Worm (Caenorhabditis elegans) whole organism, L4 larva: ENCODE measurements around the gene C27F2.4.

Experiments used
- R02D3.7 ChIP-seq: fragments of 150-350 bp; sonication (generic microtip); optimal IDR thresholded peaks from 3 replicates; lab custom pipeline; 2014; ENCODE audit warnings: missing biosample characterization, missing genetic modification characterization
- Y105C5A.15 ChIP-seq: fragments of 200-800 bp; sonication (Bioruptor generic); IDR thresholded peaks from 2 replicates; pipeline ENCODE4 v1.3.6; 2022; ENCODE audit warnings: missing genetic modification characterization, missing compliant biosample characterization
- ZK337.2 ChIP-seq: fragments of 200-800 bp; sonication (Bioruptor generic); IDR thresholded peaks from 2 replicates; pipeline ENCODE4 v1.3.6; 2022; ENCODE audit warnings: missing genetic modification reagents, missing genetic modification characterization, missing compliant biosample characterization
- ZK546.5 ChIP-seq, 2 experiments: sonication (generic microtip); optimal IDR thresholded peaks; 2 replicates each; lab custom pipeline; 2017; ENCODE audit warnings: missing biosample characterization in 2 of 2, missing genetic modification characterization in 2 of 2
- ama-1 ChIP-seq: fragments of 150-350 bp; optimal IDR thresholded peaks from 2 replicates; lab custom pipeline; 2014; ENCODE audit warnings: inconsistent platforms, mixed read lengths
- ceh-82 ChIP-seq: sonication (generic microtip); optimal IDR thresholded peaks from 2 replicates; lab custom pipeline; 2017; ENCODE audit warnings: missing biosample characterization, missing genetic modification characterization
- mdt-29 ChIP-seq: fragments of 200-800 bp; sonication (Bioruptor generic); IDR thresholded peaks from 2 replicates; pipeline ENCODE4 v1.3.6; 2022; ENCODE audit warnings: missing genetic modification reagents, missing genetic modification characterization, missing compliant biosample characterization
- mep-1 ChIP-seq: fragments of 150-350 bp; sonication (generic microtip); optimal IDR thresholded peaks from 3 replicates; lab custom pipeline; 2014; ENCODE audit warnings: missing biosample characterization, missing genetic modification characterization
- mxl-2 ChIP-seq: fragments of 200-800 bp; sonication (Bioruptor generic); conservative IDR thresholded peaks from 2 replicates; pipeline ENCODE4 v1.3.6; 2022; ENCODE audit warnings: missing genetic modification reagents, missing genetic modification characterization, missing compliant biosample characterization
- nhr-237 ChIP-seq: sonication (generic microtip); optimal IDR thresholded peaks from 2 replicates; lab custom pipeline; 2017; ENCODE audit warnings: missing biosample characterization, missing genetic modification characterization
- nhr-25 ChIP-seq: sonication (generic microtip); optimal IDR thresholded peaks from 2 replicates; lab custom pipeline; 2017; ENCODE audit warnings: missing genetic modification characterization, mild to moderate bottlenecking, missing compliant biosample characterization, antibody characterized with exemption, moderate library complexity, borderline replicate concordance; ENCODE audit not compliant: insufficient read depth
- nhr-28 ChIP-seq: fragments of 150-350 bp; optimal IDR thresholded peaks from 2 replicates; lab custom pipeline; 2014; ENCODE audit warnings: missing biosample characterization, missing genetic modification characterization
- snpc-4 ChIP-seq: fragments of 150-350 bp; optimal IDR thresholded peaks from 2 replicates; lab custom pipeline; 2014; ENCODE audit warnings: missing biosample characterization, missing genetic modification characterization

- TF ChIP-seq R02D3.7 (tag; lab: Kevin White, UChicago) (no peak), mep-1 (tag; lab: Kevin White, UChicago) (no peak), mxl-2 (GFP tag; lab: Robert Waterston, UW) (no peak), ZK546.5 (tag; optimal IDR thresholded peaks at IDR 0.05; lab: Kevin White, UChicago) (no peak), Y105C5A.15 (GFP tag; lab: Robert Waterston, UW) (no peak), nhr-28 (tag; lab: Kevin White, UChicago) (no peak), ama-1 (no peak), snpc-4 (tag; lab: Kevin White, UChicago) (no peak), mdt-29 (no peak), nhr-237 (tag; lab: Kevin White, UChicago) (no peak), nhr-25 (tag; lab: Kevin White, UChicago) (no peak), ZK337.2 (GFP tag; lab: Robert Waterston, UW) (no peak), ceh-82 (tag; lab: Kevin White, UChicago) (no peak)
These were observed 38.9 kb upstream of the C27F2.4 start, which contains the start of gene smcr-8 for ce11 chrIII:4998956-4999425.
